Fruit fly (Drosophila melanogaster) whole organism, embryonic: ENCODE data around the gene mRpL17.
A peak's percentile ranks its signal among the peaks of the same experiment; 100 is the strongest.

Experiments used
- Atf6 ChIP-seq: fragments of 200-800 bp; sonication (Bioruptor generic); IDR thresholded peaks from 2 replicates; pipeline ENCODE4 v1.3.6; 2022; ENCODE audit warnings: missing biosample characterization, missing genetic modification characterization
- Bgb ChIP-seq: fragments of 200-800 bp; sonication (Bioruptor generic); IDR thresholded peaks from 2 replicates; pipeline ENCODE4 v1.3.6; 2022; ENCODE audit warnings: missing biosample characterization, missing genetic modification characterization; ENCODE audit not compliant: partially characterized antibody
- CG10321 ChIP-seq: fragments of 200-800 bp; sonication (Bioruptor generic); IDR thresholded peaks from 2 replicates; pipeline ENCODE4 v1.3.6; 2022; ENCODE audit warnings: missing biosample characterization, missing genetic modification characterization
- CG13894 ChIP-seq: fragments of 200-800 bp; sonication (Bioruptor generic); optimal IDR thresholded peaks from 3 replicates; lab custom pipeline; 2018; ENCODE audit warnings: missing biosample characterization, mild to moderate bottlenecking, missing genetic modification characterization, moderate library complexity
- CG18476 ChIP-seq: fragments of 200-800 bp; sonication (Bioruptor generic); optimal IDR thresholded peaks from 2 replicates; lab custom pipeline; 2016; ENCODE audit warnings: missing biosample characterization, mild to moderate bottlenecking, missing genetic modification characterization
- CG34422 ChIP-seq: fragments of 200-800 bp; sonication (Bioruptor generic); IDR thresholded peaks from 3 replicates; pipeline ENCODE4 v1.3.6; 2022; ENCODE audit warnings: missing biosample characterization, missing genetic modification characterization
- CG4282 ChIP-seq: fragments of 200-800 bp; sonication (Bioruptor generic); optimal IDR thresholded peaks from 2 replicates; lab custom pipeline; 2016; ENCODE audit warnings: missing biosample characterization, missing genetic modification characterization
- CG6791 ChIP-seq: fragments of 200-800 bp; sonication (Bioruptor generic); IDR thresholded peaks from 3 replicates; pipeline ENCODE4 v1.3.6; 2022; ENCODE audit warnings: missing biosample characterization, missing genetic modification characterization; ENCODE audit not compliant: partially characterized antibody
- CG7987 ChIP-seq: fragments of 200-800 bp; sonication (Bioruptor generic); optimal IDR thresholded peaks from 2 replicates; lab custom pipeline; 2018; ENCODE audit warnings: missing biosample characterization, mild to moderate bottlenecking, missing genetic modification characterization, moderate library complexity
- CG8281 ChIP-seq: fragments of 200-800 bp; sonication (Bioruptor generic); optimal IDR thresholded peaks from 2 replicates; lab custom pipeline; 2018; ENCODE audit warnings: missing biosample characterization, mild to moderate bottlenecking, missing genetic modification characterization, moderate library complexity
- CG8388 ChIP-seq: fragments of 200-800 bp; sonication (Bioruptor generic); optimal IDR thresholded peaks from 2 replicates; lab custom pipeline; 2019; ENCODE audit warnings: missing biosample characterization, mild to moderate bottlenecking, missing genetic modification characterization, moderate library complexity
- CkIIα-i1 ChIP-seq: fragments of 200-800 bp; sonication (Bioruptor generic); IDR thresholded peaks from 2 replicates; pipeline ENCODE4 v1.3.6; 2022; ENCODE audit warnings: missing biosample characterization, missing genetic modification characterization
- D19A ChIP-seq: fragments of 200-800 bp; optimal IDR thresholded peaks from 3 replicates; lab custom pipeline; 2019; ENCODE audit warnings: missing biosample characterization, mild to moderate bottlenecking, missing genetic modification characterization, moderate library complexity
- Deaf1 ChIP-seq: fragments of 200-800 bp; optimal IDR thresholded peaks from 3 replicates; lab custom pipeline; 2019; ENCODE audit warnings: missing biosample characterization, mild to moderate bottlenecking, missing genetic modification characterization, moderate library complexity
- Dll ChIP-seq: fragments of 200-800 bp; sonication (Bioruptor generic); IDR thresholded peaks from 4 replicates; pipeline ENCODE4 v1.3.6; 2022; ENCODE audit warnings: missing biosample characterization, missing genetic modification characterization; ENCODE audit not compliant: partially characterized antibody
- Eip74EF ChIP-seq, 2 experiments: fragments of 200-800 bp in 1 of 2; fragments of >200 bp in 1 of 2; sonication (Bioruptor generic) in 1 of 2; optimal IDR thresholded peaks; 2 replicates each; lab custom pipeline; 2017 to 2019; ENCODE audit warnings: missing biosample characterization in 2 of 2, missing genetic modification characterization in 2 of 2, mild to moderate bottlenecking in 1 of 2, moderate library complexity in 1 of 2
- Fer1 ChIP-seq: fragments of 200-800 bp; sonication (Bioruptor generic); optimal IDR thresholded peaks from 2 replicates; lab custom pipeline; 2017; ENCODE audit warnings: missing biosample characterization, mild to moderate bottlenecking, missing genetic modification characterization
- GATAe ChIP-seq: fragments of 200-800 bp; sonication (Bioruptor generic); conservative IDR thresholded peaks from 2 replicates; pipeline ENCODE4 v1.3.6; 2022; ENCODE audit warnings: missing biosample characterization, missing genetic modification characterization
- Hr3 ChIP-seq: fragments of 200-800 bp; sonication (Bioruptor generic); optimal IDR thresholded peaks from 3 replicates; lab custom pipeline; 2016; ENCODE audit warnings: missing biosample characterization, missing genetic modification characterization
- Hr78 ChIP-seq, 2 experiments: fragments of 200-800 bp in 1 of 2; fragments of >200 bp in 1 of 2; sonication (Bioruptor generic) in 1 of 2; optimal IDR thresholded peaks; 2 replicates each; lab custom pipeline; 2017 to 2019; ENCODE audit warnings: missing biosample characterization in 2 of 2, missing genetic modification characterization in 2 of 2, mild to moderate bottlenecking in 1 of 2, moderate library complexity in 1 of 2
- NfI ChIP-seq: fragments of 200-800 bp; sonication (Bioruptor generic); optimal IDR thresholded peaks from 3 replicates; lab custom pipeline; 2018; ENCODE audit warnings: missing biosample characterization, mild to moderate bottlenecking, missing genetic modification characterization, moderate library complexity
- PHDP ChIP-seq: fragments of 200-800 bp; sonication (Bioruptor generic); optimal IDR thresholded peaks from 3 replicates; lab custom pipeline; 2018; ENCODE audit warnings: missing biosample characterization, mild to moderate bottlenecking, missing genetic modification characterization, moderate library complexity
- Ravus ChIP-seq: fragments of 200-800 bp; sonication (Bioruptor generic); IDR thresholded peaks from 2 replicates; pipeline ENCODE4 v1.3.6; 2022; ENCODE audit warnings: missing biosample characterization, missing genetic modification characterization
- Rx ChIP-seq: fragments of 200-800 bp; sonication (Bioruptor generic); IDR thresholded peaks from 2 replicates; pipeline ENCODE4 v1.3.6; 2022; ENCODE audit warnings: missing biosample characterization, missing genetic modification characterization
- Scr ChIP-seq: fragments of 200-800 bp; sonication (Bioruptor generic); IDR thresholded peaks from 2 replicates; pipeline ENCODE4 v1.3.6; 2022; ENCODE audit warnings: missing biosample characterization, missing genetic modification characterization; ENCODE audit not compliant: partially characterized antibody
- Vsx1 ChIP-seq: fragments of 200-800 bp; sonication (Bioruptor generic); optimal IDR thresholded peaks from 2 replicates; lab custom pipeline; 2017; ENCODE audit warnings: missing biosample characterization, mild to moderate bottlenecking, missing genetic modification characterization, missing genetic modification reagents
- bowl ChIP-seq: fragments of 200-800 bp; sonication (Bioruptor generic); IDR thresholded peaks from 2 replicates; pipeline ENCODE4 v1.3.6; 2022; ENCODE audit warnings: missing biosample characterization, missing genetic modification characterization
- btn ChIP-seq: fragments of 200-800 bp; sonication (Bioruptor generic); optimal IDR thresholded peaks from 2 replicates; lab custom pipeline; 2016; ENCODE audit warnings: missing biosample characterization, missing genetic modification characterization
- crc ChIP-seq: fragments of 200-800 bp; sonication (Bioruptor generic); optimal IDR thresholded peaks from 2 replicates; lab custom pipeline; 2016; ENCODE audit warnings: missing biosample characterization, missing genetic modification characterization
- dysf ChIP-seq: fragments of 200-800 bp; sonication (Bioruptor generic); IDR thresholded peaks from 3 replicates; pipeline ENCODE4 v1.3.6; 2022; ENCODE audit warnings: missing biosample characterization, missing genetic modification characterization
- emc ChIP-seq: fragments of 200-800 bp; sonication (Bioruptor generic); optimal IDR thresholded peaks from 2 replicates; lab custom pipeline; 2016; ENCODE audit warnings: missing biosample characterization, missing genetic modification characterization
- gce ChIP-seq: fragments of 200-800 bp; sonication (Bioruptor generic); IDR thresholded peaks from 3 replicates; pipeline ENCODE4 v1.3.6; 2022; ENCODE audit warnings: missing biosample characterization, missing genetic modification characterization
- jumu ChIP-seq: fragments of 200-800 bp; sonication (Bioruptor generic); optimal IDR thresholded peaks from 3 replicates; lab custom pipeline; 2016; ENCODE audit warnings: missing biosample characterization, missing genetic modification characterization
- klu ChIP-seq: fragments of 200-800 bp; sonication (Bioruptor generic); IDR thresholded peaks from 2 replicates; pipeline ENCODE4 v1.3.6; 2022; ENCODE audit warnings: missing biosample characterization, missing genetic modification characterization
- mld ChIP-seq: fragments of 200-800 bp; sonication (Bioruptor generic); IDR thresholded peaks from 3 replicates; pipeline ENCODE4 v1.3.6; 2022; ENCODE audit warnings: missing biosample characterization, missing genetic modification characterization; ENCODE audit not compliant: partially characterized antibody
- nerfin-2 ChIP-seq: fragments of 200-800 bp; sonication (Bioruptor generic); IDR thresholded peaks from 2 replicates; pipeline ENCODE4 v1.3.6; 2022; ENCODE audit warnings: missing biosample characterization, missing genetic modification characterization; ENCODE audit not compliant: partially characterized antibody
- peb ChIP-seq: fragments of 200-800 bp; sonication (Bioruptor generic); IDR thresholded peaks from 2 replicates; pipeline ENCODE4 v1.3.6; 2022; ENCODE audit warnings: missing biosample characterization, missing genetic modification characterization
- pzg ChIP-seq: fragments of 200-800 bp; sonication (Bioruptor generic); optimal IDR thresholded peaks from 3 replicates; lab custom pipeline; 2018; ENCODE audit warnings: missing biosample characterization, mild to moderate bottlenecking, missing genetic modification characterization, moderate library complexity
- sens ChIP-seq: fragments of 200-800 bp; sonication (Bioruptor generic); peaks from one replicate; lab custom pipeline; 2016; ENCODE audit warnings: missing biosample characterization, missing genetic modification characterization
- sens-2 ChIP-seq: fragments of 200-800 bp; sonication (Bioruptor generic); IDR thresholded peaks from 2 replicates; pipeline ENCODE4 v1.3.6; 2022; ENCODE audit warnings: missing biosample characterization, missing genetic modification characterization
- sob ChIP-seq: fragments of 200-800 bp; sonication (Bioruptor generic); IDR thresholded peaks from 2 replicates; pipeline ENCODE4 v1.3.6; 2022; ENCODE audit warnings: missing biosample characterization, missing genetic modification characterization
- ssp ChIP-seq: fragments of 200-800 bp; sonication (Bioruptor generic); IDR thresholded peaks from 2 replicates; pipeline ENCODE4 v1.3.6; 2022; ENCODE audit warnings: missing biosample characterization, missing genetic modification characterization
- stc ChIP-seq: fragments of 200-800 bp; sonication (Bioruptor generic); IDR thresholded peaks from 2 replicates; pipeline ENCODE4 v1.3.6; 2022; ENCODE audit warnings: missing biosample characterization, missing genetic modification characterization
- vvl ChIP-seq: fragments of 200-800 bp; sonication (Bioruptor generic); IDR thresholded peaks from 2 replicates; pipeline ENCODE4 v1.3.6; 2022; ENCODE audit warnings: missing biosample characterization, missing genetic modification characterization
- wek ChIP-seq: fragments of 200-800 bp; sonication (Bioruptor generic); optimal IDR thresholded peaks from 3 replicates; lab custom pipeline; 2018; ENCODE audit warnings: missing biosample characterization, mild to moderate bottlenecking, missing genetic modification characterization, moderate library complexity
- zfh1 ChIP-seq: fragments of 200-800 bp; sonication (Bioruptor generic); IDR thresholded peaks from 3 replicates; pipeline ENCODE4 v1.3.6; 2022; ENCODE audit warnings: missing biosample characterization, missing genetic modification characterization

The mRpL17 gene

dm6 chr3L:263500-264377, 840 bp upstream of the mRpL17 start (continued):
- TF ChIP-seq sob (GFP tag; lab: Robert Waterston, UW) (no peak), Dll (GFP tag; lab: Robert Waterston, UW) (no peak), Ravus (GFP tag; lab: Robert Waterston, UW) (no peak), CG34422 (GFP tag; lab: Robert Waterston, UW) (peak; percentile 63; the same call in 2 of the 3 replicates), mld (GFP tag; lab: Robert Waterston, UW) (no peak), klu (GFP tag; lab: Robert Waterston, UW) (no peak), sens-2 (GFP tag; lab: Robert Waterston, UW) (no peak), Hr78 (GFP tag; optimal IDR thresholded peaks at IDR 0.05; lab: Kevin White, UChicago) (no peak), gce (GFP tag; lab: Robert Waterston, UW) (0 out of 3 replicates have a peak, but pooled peaks have one; percentile 42), Fer1 (no peak), Hr3 (GFP tag; lab: Kevin White, UChicago) (no peak), CG18476 (GFP tag; lab: Kevin White, UChicago) (no peak), Atf6 (GFP tag; lab: Robert Waterston, UW) (no peak), ssp (GFP tag; lab: Robert Waterston, UW) (no peak)

- peak; percentile 13; the same call in 1 of the 3 replicates for TF ChIP-seq CG6791 (GFP tag; lab: Robert Waterston, UW)
- TF ChIP-seq stc (GFP tag; lab: Robert Waterston, UW): no peak
- no peak for TF ChIP-seq dysf (GFP tag; lab: Robert Waterston, UW)
- no peak for TF ChIP-seq nerfin-2 (GFP tag; lab: Robert Waterston, UW)
- TF ChIP-seq vvl (GFP tag; lab: Robert Waterston, UW): peak; percentile 33; the same call in 1 of the 2 replicates
- TF ChIP-seq pzg (GFP tag; lab: Kevin White, UChicago): no peak
- TF ChIP-seq, all 482 proteins: peak for 2
Observed at dm6 chr3L:265808-266207, 1.2 kb downstream of the mRpL17 start, which contains the start of gene CG34263. Gene CG34263, minus strand, starts transcription at chr3L:265908.

- no peak for TF ChIP-seq jumu (GFP tag; lab: Kevin White, UChicago)
- TF ChIP-seq wek (GFP tag; lab: Kevin White, UChicago): no peak
- no peak for TF ChIP-seq crc (GFP tag; lab: Kevin White, UChicago)
- no peak for TF ChIP-seq emc
- no peak for TF ChIP-seq Scr
- no peak for TF ChIP-seq Bgb (GFP tag; lab: Robert Waterston, UW)
- TF ChIP-seq GATAe (GFP tag; lab: Robert Waterston, UW): no peak
- no peak for TF ChIP-seq CG8388 (GFP tag; lab: Kevin White, UChicago)
- TF ChIP-seq PHDP (tag; lab: Kevin White, UChicago): no peak
- TF ChIP-seq CG7987 (GFP tag; lab: Kevin White, UChicago): no peak
- TF ChIP-seq CG8281 (tag; lab: Kevin White, UChicago): no peak
- no peak for TF ChIP-seq Eip74EF (GFP tag; optimal IDR thresholded peaks at IDR 0.05; lab: Kevin White, UChicago)
- no peak for TF ChIP-seq zfh1 (GFP tag; lab: Robert Waterston, UW)
- TF ChIP-seq NfI (GFP tag; lab: Kevin White, UChicago): no peak
- no peak for TF ChIP-seq peb (GFP tag; lab: Robert Waterston, UW)
- TF ChIP-seq CG13894 (tag; lab: Kevin White, UChicago): peak; percentile 29
- no peak for TF ChIP-seq Vsx1 (GFP tag; lab: Kevin White, UChicago)
- TF ChIP-seq btn (GFP tag; lab: Kevin White, UChicago): no peak
- peak; percentile 61 for TF ChIP-seq sens (GFP tag; lab: Kevin White, UChicago)
- no peak for TF ChIP-seq CG4282 (GFP tag; lab: Kevin White, UChicago)
- peak; percentile 85 for TF ChIP-seq Deaf1 (tag; lab: Kevin White, UChicago)
- no peak for TF ChIP-seq CG10321
- TF ChIP-seq bowl (GFP tag; lab: Robert Waterston, UW): no peak
- no peak for TF ChIP-seq CkIIα-i1 (GFP tag; lab: Robert Waterston, UW)
- no peak for TF ChIP-seq D19A (tag; lab: Kevin White, UChicago)
- no peak for TF ChIP-seq Rx (GFP tag; lab: Robert Waterston, UW)
Observed at dm6 chr3L:267083-267482, 2.5 kb downstream of the mRpL17 start, which contains the start of gene miple1. Gene miple1, plus strand, starts transcription at chr3L:267299.
